Fruit fly (Drosophila melanogaster) whole organism, prepupa: Measurements from ENCODE around the gene CG7457.
A peak's percentile ranks its signal among the peaks of the same experiment; 100 is the strongest.

Source experiments
- CG10631 ChIP-seq: fragments of 200-800 bp; sonication (Bioruptor generic); optimal IDR thresholded peaks from 2 replicates; lab custom pipeline; 2016; ENCODE audit warnings: missing biosample characterization, missing genetic modification characterization
- CG10669 ChIP-seq: fragments of 200-800 bp; sonication (Bioruptor generic); optimal IDR thresholded peaks from 3 replicates; lab custom pipeline; 2018; ENCODE audit warnings: missing biosample characterization, mild to moderate bottlenecking, missing genetic modification characterization, moderate library complexity
- CG11294 ChIP-seq: fragments of 200-800 bp; sonication (Bioruptor generic); IDR thresholded peaks from 2 replicates; pipeline ENCODE4 v1.3.6; 2022; ENCODE audit warnings: missing biosample characterization, missing genetic modification characterization
- CG11762 ChIP-seq: fragments of 200-800 bp; sonication (Bioruptor generic); optimal IDR thresholded peaks from 3 replicates; lab custom pipeline; 2016; ENCODE audit warnings: missing biosample characterization, missing genetic modification characterization; ENCODE audit not compliant: insufficient read depth
- CG11902 ChIP-seq: fragments of 200-800 bp; sonication (Bioruptor generic); optimal IDR thresholded peaks from 3 replicates; lab custom pipeline; 2016; ENCODE audit warnings: missing biosample characterization, missing genetic modification characterization
- CG15336 ChIP-seq: fragments of 200-800 bp; sonication (Bioruptor generic); IDR thresholded peaks from 2 replicates; pipeline ENCODE4 v1.3.6; 2022; ENCODE audit warnings: missing biosample characterization, missing genetic modification characterization
- CG3032 ChIP-seq: fragments of 200-800 bp; optimal IDR thresholded peaks from 2 replicates; lab custom pipeline; 2019; ENCODE audit warnings: missing biosample characterization, mild to moderate bottlenecking, missing genetic modification characterization, moderate library complexity
- CG32006 ChIP-seq: fragments of 200-800 bp; sonication (Bioruptor generic); optimal IDR thresholded peaks from 3 replicates; lab custom pipeline; 2017; ENCODE audit warnings: missing biosample characterization, mild to moderate bottlenecking, missing genetic modification characterization
- CG3919 ChIP-seq: fragments of 200-800 bp; sonication (Bioruptor generic); optimal IDR thresholded peaks from 3 replicates; lab custom pipeline; 2016; ENCODE audit warnings: missing biosample characterization, missing genetic modification characterization
- CG4318 ChIP-seq: fragments of 200-800 bp; sonication (Bioruptor generic); optimal IDR thresholded peaks from 3 replicates; lab custom pipeline; 2017; ENCODE audit warnings: missing biosample characterization, mild to moderate bottlenecking, missing genetic modification characterization
- CG6792 ChIP-seq: fragments of 200-800 bp; sonication (Bioruptor generic); optimal IDR thresholded peaks from 3 replicates; lab custom pipeline; 2016; ENCODE audit warnings: missing biosample characterization, missing genetic modification characterization
- CG6808 ChIP-seq: fragments of 200-800 bp; sonication (Bioruptor generic); optimal IDR thresholded peaks from 3 replicates; lab custom pipeline; 2017; ENCODE audit warnings: missing biosample characterization, missing genetic modification characterization, mild to moderate bottlenecking, moderate library complexity, missing genetic modification reagents
- CG6854 ChIP-seq: fragments of 200-800 bp; sonication (Bioruptor generic); optimal IDR thresholded peaks from 2 replicates; lab custom pipeline; 2017; ENCODE audit warnings: missing biosample characterization, mild to moderate bottlenecking, missing genetic modification characterization
- CG9139 ChIP-seq: fragments of 200-800 bp; sonication (Bioruptor generic); optimal IDR thresholded peaks from 3 replicates; lab custom pipeline; 2017; ENCODE audit warnings: missing biosample characterization, mild to moderate bottlenecking, missing genetic modification characterization
- Eip75B ChIP-seq: fragments of 200-800 bp; sonication (Bioruptor generic); optimal IDR thresholded peaks from 3 replicates; lab custom pipeline; 2016; ENCODE audit warnings: missing biosample characterization, missing genetic modification characterization
- Eip78C ChIP-seq: fragments of 200-800 bp; sonication (Bioruptor generic); peaks from one replicate; lab custom pipeline; 2016; ENCODE audit warnings: missing biosample characterization, missing genetic modification characterization
- Smox ChIP-seq: fragments of 200-800 bp; sonication (Bioruptor generic); optimal IDR thresholded peaks from 3 replicates; lab custom pipeline; 2016; ENCODE audit warnings: missing biosample characterization, missing genetic modification characterization
- Sox102F ChIP-seq: fragments of 200-800 bp; sonication (Bioruptor generic); optimal IDR thresholded peaks from 2 replicates; lab custom pipeline; 2016; ENCODE audit warnings: missing biosample characterization, mild to moderate bottlenecking, missing genetic modification characterization
- dac ChIP-seq: fragments of 200-800 bp; sonication (Bioruptor generic); optimal IDR thresholded peaks from 2 replicates; lab custom pipeline; 2017; ENCODE audit warnings: missing biosample characterization, mild to moderate bottlenecking, missing genetic modification characterization
- dsx ChIP-seq: fragments of 200-800 bp; optimal IDR thresholded peaks from 3 replicates; lab custom pipeline; 2019; ENCODE audit warnings: missing biosample characterization, mild to moderate bottlenecking, missing genetic modification characterization, moderate library complexity; ENCODE audit not compliant: poor library complexity, severe bottlenecking
- eg ChIP-seq: fragments of 200-800 bp; sonication (Bioruptor generic); IDR thresholded peaks from 3 replicates; pipeline ENCODE4 v1.3.6; 2022; ENCODE audit warnings: missing biosample characterization, missing genetic modification characterization
- esn ChIP-seq: fragments of 200-800 bp; sonication (Bioruptor generic); optimal IDR thresholded peaks from 2 replicates; lab custom pipeline; 2016; ENCODE audit warnings: missing biosample characterization, mild to moderate bottlenecking, missing genetic modification characterization, moderate library complexity
- fd59A ChIP-seq: fragments of 200-800 bp; sonication (Bioruptor generic); optimal IDR thresholded peaks from 2 replicates; lab custom pipeline; 2017; ENCODE audit warnings: missing biosample characterization, mild to moderate bottlenecking, missing genetic modification characterization, missing genetic modification reagents
- fd85E ChIP-seq: fragments of 200-800 bp; sonication (Bioruptor generic); optimal IDR thresholded peaks from 3 replicates; lab custom pipeline; 2016; ENCODE audit warnings: missing biosample characterization, missing genetic modification characterization
- fkh ChIP-seq: fragments of 200-800 bp; sonication (Bioruptor generic); optimal IDR thresholded peaks from 3 replicates; lab custom pipeline; 2017; ENCODE audit warnings: missing biosample characterization, mild to moderate bottlenecking, missing genetic modification characterization, moderate library complexity
- net ChIP-seq: fragments of 200-800 bp; sonication (Bioruptor generic); optimal IDR thresholded peaks from 3 replicates; lab custom pipeline; 2016; ENCODE audit warnings: missing biosample characterization, missing genetic modification characterization
- ss ChIP-seq, 2 experiments: fragments of 200-800 bp; sonication (Bioruptor generic); optimal IDR thresholded peaks; 2 replicates in 1 of 2; 3 replicates in 1 of 2; lab custom pipeline; 2017 to 2018; ENCODE audit warnings: mild to moderate bottlenecking in 2 of 2, missing biosample characterization in 2 of 2, missing genetic modification characterization in 2 of 2, moderate library complexity in 1 of 2
- topi ChIP-seq: fragments of 200-800 bp; sonication (Bioruptor generic); optimal IDR thresholded peaks from 3 replicates; lab custom pipeline; 2016; ENCODE audit warnings: missing biosample characterization, missing genetic modification characterization
- vri ChIP-seq: fragments of 200-800 bp; sonication (Bioruptor generic); optimal IDR thresholded peaks from 3 replicates; lab custom pipeline; 2016; ENCODE audit warnings: missing biosample characterization, mild to moderate bottlenecking, missing genetic modification characterization

CG7457 gene

dm6 chr3L:7718561-7719417 lies 7.5 kb downstream of the CG7457 start, which contains the start of gene Mcad (continued):
- TF ChIP-seq CG32006 (GFP tag; lab: Kevin White, UChicago): peak; percentile 99
- TF ChIP-seq dsx: peak; percentile 94
- TF ChIP-seq esn: peak; percentile 98
- peak; percentile 92 for TF ChIP-seq CG11902 (GFP tag; lab: Kevin White, UChicago)
- TF ChIP-seq vri (GFP tag; lab: Kevin White, UChicago): peak; percentile 94
- TF ChIP-seq CG10669 (GFP tag; lab: Kevin White, UChicago): peak; percentile 91
- peak; percentile 97 for TF ChIP-seq Sox102F (GFP tag; lab: Kevin White, UChicago)
- TF ChIP-seq CG11294 (GFP tag; lab: Robert Waterston, UW): peak; percentile 91
- peak; percentile 92 for TF ChIP-seq CG6808 (GFP tag; lab: Kevin White, UChicago)
- peak; percentile 95 for TF ChIP-seq topi
- peak; percentile 94 for TF ChIP-seq fd59A (GFP tag; lab: Kevin White, UChicago)
- peak; percentile 95 for TF ChIP-seq dac (GFP tag; lab: Kevin White, UChicago)
- peak; percentile 90 for TF ChIP-seq eg (GFP tag; lab: Robert Waterston, UW)
- peak; percentile 92 for TF ChIP-seq Eip75B (GFP tag; lab: Kevin White, UChicago)

- TF ChIP-seq eg (GFP tag; lab: Robert Waterston, UW): 0 out of 3 replicates have a peak, but pooled peaks have one; percentile 11
- TF ChIP-seq CG10631 (GFP tag; lab: Kevin White, UChicago): no peak
- TF ChIP-seq CG11294 (GFP tag; lab: Robert Waterston, UW): no peak
These were observed 8.3 kb downstream of the CG7457 start, which contains the start of gene Ank2 for dm6 chr3L:7717863-7718560. Ank2 (minus strand) TSS chr3L:7718395.

- TF ChIP-seq CG4318 (GFP tag; lab: Kevin White, UChicago): no peak
- TF ChIP-seq CG9139 (GFP tag; lab: Kevin White, UChicago): no peak
- TF ChIP-seq fkh (GFP tag; lab: Kevin White, UChicago): peak; percentile 26
- no peak for TF ChIP-seq CG11762 (GFP tag; lab: Kevin White, UChicago)
- TF ChIP-seq Eip78C (GFP tag; lab: Kevin White, UChicago): no peak
- TF ChIP-seq fd85E (GFP tag; lab: Kevin White, UChicago): no peak
- TF ChIP-seq CG6854: no peak
- TF ChIP-seq CG6792 (GFP tag; lab: Kevin White, UChicago): no peak
- peak in 1 of 2 experiments; percentile 19 for TF ChIP-seq ss (GFP tag; optimal IDR thresholded peaks at IDR 0.05; lab: Kevin White, UChicago)
- no peak for TF ChIP-seq CG3032 (tag; lab: Kevin White, UChicago)
- TF ChIP-seq, all 60 proteins: peak for 2
These were observed 11.8 kb downstream of the CG7457 start for dm6 chr3L:7714301-7714946.

- no peak for TF ChIP-seq CG6792 (GFP tag; lab: Kevin White, UChicago)
These were observed 12.9 kb downstream of the CG7457 start for dm6 chr3L:7713378-7713777.

- TF ChIP-seq net (no peak), Smox (GFP tag; lab: Kevin White, UChicago) (no peak), CG15336 (GFP tag; lab: Robert Waterston, UW) (no peak), Sox102F (GFP tag; lab: Kevin White, UChicago) (no peak), vri (GFP tag; lab: Kevin White, UChicago) (no peak), CG3919 (no peak)
These were observed 30.7 kb downstream of the CG7457 start, which contains the start of gene CG44195 for dm6 chr3L:7695554-7695953. CG44195 (minus strand) TSS chr3L:7695654.
